Fruit fly (Drosophila melanogaster) whole organism, embryonic: ENCODE results near the gene Fmr1.

Experiments
- Adf1 ChIP-seq: fragments of 200-800 bp; sonication (Bioruptor generic); IDR thresholded peaks from 2 replicates; pipeline ENCODE4 v1.3.6; 2022; ENCODE audit warnings: missing biosample characterization, missing genetic modification characterization
- Atf-2 ChIP-seq: fragments of 200-800 bp; sonication (Bioruptor generic); optimal IDR thresholded peaks from 2 replicates; lab custom pipeline; 2016; ENCODE audit warnings: missing biosample characterization, missing genetic modification characterization
- B-H2 ChIP-seq: fragments of 200-800 bp; sonication (Bioruptor generic); optimal IDR thresholded peaks from 2 replicates; lab custom pipeline; 2018; ENCODE audit warnings: missing biosample characterization, mild to moderate bottlenecking, missing genetic modification characterization
- CG10543 ChIP-seq: fragments of 200-800 bp; sonication (Bioruptor generic); optimal IDR thresholded peaks from 3 replicates; lab custom pipeline; 2017; ENCODE audit warnings: missing biosample characterization, mild to moderate bottlenecking, missing genetic modification characterization, moderate library complexity
- CG10959 ChIP-seq: fragments of 200-800 bp; sonication (Bioruptor generic); IDR thresholded peaks from 2 replicates; pipeline ENCODE4 v1.3.6; 2022; ENCODE audit warnings: missing biosample characterization, missing genetic modification characterization
- CG12236 ChIP-seq: fragments of 200-800 bp; sonication (Bioruptor generic); optimal IDR thresholded peaks from 2 replicates; lab custom pipeline; 2016; ENCODE audit warnings: missing biosample characterization, missing genetic modification characterization
- CG12659 ChIP-seq: fragments of 200-800 bp; sonication (Bioruptor generic); optimal IDR thresholded peaks from 3 replicates; lab custom pipeline; 2017; ENCODE audit warnings: mild to moderate bottlenecking, missing biosample characterization, missing genetic modification reagents, missing genetic modification characterization
- CG13624 ChIP-seq: fragments of 200-800 bp; sonication (Bioruptor generic); optimal IDR thresholded peaks from 2 replicates; lab custom pipeline; 2016; ENCODE audit warnings: missing biosample characterization, missing genetic modification characterization
- CG14014 ChIP-seq: fragments of 200-800 bp; sonication (Bioruptor generic); IDR thresholded peaks from 2 replicates; pipeline ENCODE4 v1.3.6; 2022; ENCODE audit warnings: missing biosample characterization, missing genetic modification characterization
- CG17802 ChIP-seq: fragments of 200-800 bp; sonication (Bioruptor generic); optimal IDR thresholded peaks from 2 replicates; lab custom pipeline; 2018; ENCODE audit warnings: missing biosample characterization, mild to moderate bottlenecking, missing genetic modification characterization, moderate library complexity
- CG1832 ChIP-seq: fragments of 200-800 bp; sonication (Bioruptor generic); optimal IDR thresholded peaks from 2 replicates; lab custom pipeline; 2017; ENCODE audit warnings: missing biosample characterization, mild to moderate bottlenecking, missing genetic modification characterization, inconsistent platforms
- CG18619 ChIP-seq: fragments of 200-800 bp; sonication (Bioruptor generic); optimal IDR thresholded peaks from 3 replicates; lab custom pipeline; 2017; ENCODE audit warnings: missing biosample characterization, mild to moderate bottlenecking, missing genetic modification characterization
- CG33557 ChIP-seq: fragments of 200-800 bp; sonication (Bioruptor generic); optimal IDR thresholded peaks from 2 replicates; lab custom pipeline; 2019; ENCODE audit warnings: missing biosample characterization, mild to moderate bottlenecking, missing genetic modification characterization, moderate library complexity
- CG4282 ChIP-seq: fragments of 200-800 bp; sonication (Bioruptor generic); optimal IDR thresholded peaks from 2 replicates; lab custom pipeline; 2016; ENCODE audit warnings: missing biosample characterization, missing genetic modification characterization
- CG4707 ChIP-seq: fragments of 200-800 bp; sonication (Bioruptor generic); optimal IDR thresholded peaks from 2 replicates; lab custom pipeline; 2018; ENCODE audit warnings: missing biosample characterization, mild to moderate bottlenecking, missing genetic modification characterization, moderate library complexity
- CG6175 ChIP-seq: fragments of 200-800 bp; sonication (Bioruptor generic); IDR thresholded peaks from 3 replicates; pipeline ENCODE4 v1.3.6; 2022; ENCODE audit warnings: missing biosample characterization, missing genetic modification characterization
- CG6272 ChIP-seq: fragments of 200-800 bp; sonication (Bioruptor generic); IDR thresholded peaks from 2 replicates; pipeline ENCODE4 v1.3.6; 2022; ENCODE audit warnings: missing biosample characterization, missing genetic modification characterization
- CG6689 ChIP-seq: fragments of 200-800 bp; sonication (Bioruptor generic); IDR thresholded peaks from 2 replicates; pipeline ENCODE4 v1.3.6; 2022; ENCODE audit warnings: missing biosample characterization, missing genetic modification characterization
- CG7745 ChIP-seq: fragments of 200-800 bp; sonication (Bioruptor generic); optimal IDR thresholded peaks from 2 replicates; lab custom pipeline; 2018; ENCODE audit warnings: missing biosample characterization, mild to moderate bottlenecking, missing genetic modification characterization, moderate library complexity
- CG7839 ChIP-seq: fragments of 200-800 bp; sonication (Bioruptor generic); optimal IDR thresholded peaks from 3 replicates; lab custom pipeline; 2018; ENCODE audit warnings: missing biosample characterization, mild to moderate bottlenecking, missing genetic modification characterization, moderate library complexity
- CG8089 ChIP-seq: fragments of 200-800 bp; sonication (Bioruptor generic); optimal IDR thresholded peaks from 3 replicates; lab custom pipeline; 2016; ENCODE audit warnings: missing biosample characterization, missing genetic modification characterization
- CG9817 ChIP-seq: fragments of 200-800 bp; sonication (Bioruptor generic); optimal IDR thresholded peaks from 2 replicates; lab custom pipeline; 2018; ENCODE audit warnings: missing biosample characterization, mild to moderate bottlenecking, missing genetic modification characterization, moderate library complexity
- Doc3 ChIP-seq: fragments of 200-800 bp; sonication (Bioruptor generic); IDR thresholded peaks from 3 replicates; pipeline ENCODE4 v1.3.6; 2022; ENCODE audit warnings: missing biosample characterization, missing genetic modification characterization; ENCODE audit not compliant: partially characterized antibody
- HLH54F ChIP-seq: fragments of 200-800 bp; sonication (Bioruptor generic); optimal IDR thresholded peaks from 3 replicates; lab custom pipeline; 2016; ENCODE audit warnings: missing biosample characterization, missing genetic modification characterization
- Hmr ChIP-seq: fragments of 200-800 bp; sonication (Bioruptor generic); optimal IDR thresholded peaks from 3 replicates; lab custom pipeline; 2017; ENCODE audit warnings: mild to moderate bottlenecking, missing biosample characterization, missing genetic modification reagents, missing genetic modification characterization
- NK7.1 ChIP-seq: fragments of 200-800 bp; sonication (Bioruptor generic); optimal IDR thresholded peaks from 3 replicates; lab custom pipeline; 2016; ENCODE audit warnings: missing biosample characterization, missing genetic modification characterization
- Pdp1 ChIP-seq, 2 experiments: fragments of 200-800 bp; sonication (Bioruptor generic); optimal IDR thresholded peaks; 3 replicates each; lab custom pipeline; 2016; ENCODE audit warnings: missing biosample characterization in 2 of 2, missing genetic modification characterization in 2 of 2, mild to moderate bottlenecking in 1 of 2, moderate library complexity in 1 of 2
- Scr ChIP-seq: fragments of 200-800 bp; sonication (Bioruptor generic); IDR thresholded peaks from 2 replicates; pipeline ENCODE4 v1.3.6; 2022; ENCODE audit warnings: missing biosample characterization, missing genetic modification characterization; ENCODE audit not compliant: partially characterized antibody
- bigmax ChIP-seq: fragments of 200-800 bp; sonication (Bioruptor generic); optimal IDR thresholded peaks from 2 replicates; lab custom pipeline; 2018; ENCODE audit warnings: missing biosample characterization, mild to moderate bottlenecking, missing genetic modification characterization
- chinmo ChIP-seq: fragments of 200-800 bp; sonication (Bioruptor generic); IDR thresholded peaks from 4 replicates; pipeline ENCODE4 v1.3.6; 2022; ENCODE audit warnings: missing biosample characterization, missing genetic modification characterization; ENCODE audit not compliant: partially characterized antibody
- chn ChIP-seq: fragments of 200-800 bp; sonication (Bioruptor generic); optimal IDR thresholded peaks from 2 replicates; lab custom pipeline; 2016; ENCODE audit warnings: missing biosample characterization, missing genetic modification characterization
- da ChIP-seq: fragments of 200-800 bp; sonication (Bioruptor generic); optimal IDR thresholded peaks from 2 replicates; lab custom pipeline; 2016; ENCODE audit warnings: missing biosample characterization, missing genetic modification characterization
- dati ChIP-seq: fragments of 200-800 bp; sonication (Bioruptor generic); IDR thresholded peaks from 2 replicates; pipeline ENCODE4 v1.3.6; 2022; ENCODE audit warnings: missing biosample characterization, missing genetic modification characterization
- fd3F ChIP-seq: fragments of 200-800 bp; sonication (Bioruptor generic); optimal IDR thresholded peaks from 2 replicates; lab custom pipeline; 2018; ENCODE audit warnings: missing biosample characterization, mild to moderate bottlenecking, missing genetic modification characterization, moderate library complexity
- fd96Cb ChIP-seq: fragments of 200-800 bp; sonication (Bioruptor generic); optimal IDR thresholded peaks from 2 replicates; lab custom pipeline; 2018; ENCODE audit warnings: missing biosample characterization, mild to moderate bottlenecking, missing genetic modification characterization, moderate library complexity
- fu2 ChIP-seq: fragments of 200-800 bp; sonication (Bioruptor generic); optimal IDR thresholded peaks from 2 replicates; lab custom pipeline; 2016; ENCODE audit warnings: missing biosample characterization, missing genetic modification characterization
- gcm ChIP-seq: fragments of 200-800 bp; sonication (Bioruptor generic); optimal IDR thresholded peaks from 2 replicates; lab custom pipeline; 2019; ENCODE audit warnings: missing biosample characterization, mild to moderate bottlenecking, missing genetic modification characterization, moderate library complexity
- hth ChIP-seq: fragments of >200 bp; optimal IDR thresholded peaks from 2 replicates; lab custom pipeline; 2017; ENCODE audit warnings: inconsistent platforms
- klu ChIP-seq: fragments of 200-800 bp; sonication (Bioruptor generic); IDR thresholded peaks from 2 replicates; pipeline ENCODE4 v1.3.6; 2022; ENCODE audit warnings: missing biosample characterization, missing genetic modification characterization
- lbe ChIP-seq: fragments of 200-800 bp; sonication (Bioruptor generic); optimal IDR thresholded peaks from 2 replicates; lab custom pipeline; 2016; ENCODE audit warnings: missing biosample characterization, mild to moderate bottlenecking, missing genetic modification characterization
- lilli ChIP-seq: fragments of 200-800 bp; sonication (Bioruptor generic); optimal IDR thresholded peaks from 3 replicates; lab custom pipeline; 2016; ENCODE audit warnings: missing biosample characterization, missing genetic modification characterization
- nau ChIP-seq: fragments of 200-800 bp; sonication (Bioruptor generic); optimal IDR thresholded peaks from 3 replicates; lab custom pipeline; 2017; ENCODE audit warnings: missing biosample characterization, mild to moderate bottlenecking, missing genetic modification characterization, missing genetic modification reagents
- pzg ChIP-seq: fragments of 200-800 bp; sonication (Bioruptor generic); optimal IDR thresholded peaks from 3 replicates; lab custom pipeline; 2018; ENCODE audit warnings: missing biosample characterization, mild to moderate bottlenecking, missing genetic modification characterization, moderate library complexity
- run ChIP-seq: fragments of 200-800 bp; sonication (Bioruptor generic); optimal IDR thresholded peaks from 3 replicates; lab custom pipeline; 2018; ENCODE audit warnings: missing biosample characterization, mild to moderate bottlenecking, missing genetic modification characterization
- slp2 ChIP-seq: fragments of 200-800 bp; sonication (Bioruptor generic); optimal IDR thresholded peaks from 2 replicates; lab custom pipeline; 2016; ENCODE audit warnings: missing biosample characterization, missing genetic modification characterization
- tgo ChIP-seq: fragments of 200-800 bp; sonication (Bioruptor generic); IDR thresholded peaks from 3 replicates; pipeline ENCODE4 v1.3.6; 2022; ENCODE audit warnings: missing biosample characterization, missing genetic modification characterization
- usp ChIP-seq: fragments of >200 bp; optimal IDR thresholded peaks from 2 replicates; lab custom pipeline; 2017; ENCODE audit warnings: missing biosample characterization, missing genetic modification characterization
- zfh2 ChIP-seq: fragments of 200-800 bp; sonication (Bioruptor generic); optimal IDR thresholded peaks from 2 replicates; lab custom pipeline; 2016; ENCODE audit warnings: missing biosample characterization, missing genetic modification characterization

Gene Fmr1

DNA sequence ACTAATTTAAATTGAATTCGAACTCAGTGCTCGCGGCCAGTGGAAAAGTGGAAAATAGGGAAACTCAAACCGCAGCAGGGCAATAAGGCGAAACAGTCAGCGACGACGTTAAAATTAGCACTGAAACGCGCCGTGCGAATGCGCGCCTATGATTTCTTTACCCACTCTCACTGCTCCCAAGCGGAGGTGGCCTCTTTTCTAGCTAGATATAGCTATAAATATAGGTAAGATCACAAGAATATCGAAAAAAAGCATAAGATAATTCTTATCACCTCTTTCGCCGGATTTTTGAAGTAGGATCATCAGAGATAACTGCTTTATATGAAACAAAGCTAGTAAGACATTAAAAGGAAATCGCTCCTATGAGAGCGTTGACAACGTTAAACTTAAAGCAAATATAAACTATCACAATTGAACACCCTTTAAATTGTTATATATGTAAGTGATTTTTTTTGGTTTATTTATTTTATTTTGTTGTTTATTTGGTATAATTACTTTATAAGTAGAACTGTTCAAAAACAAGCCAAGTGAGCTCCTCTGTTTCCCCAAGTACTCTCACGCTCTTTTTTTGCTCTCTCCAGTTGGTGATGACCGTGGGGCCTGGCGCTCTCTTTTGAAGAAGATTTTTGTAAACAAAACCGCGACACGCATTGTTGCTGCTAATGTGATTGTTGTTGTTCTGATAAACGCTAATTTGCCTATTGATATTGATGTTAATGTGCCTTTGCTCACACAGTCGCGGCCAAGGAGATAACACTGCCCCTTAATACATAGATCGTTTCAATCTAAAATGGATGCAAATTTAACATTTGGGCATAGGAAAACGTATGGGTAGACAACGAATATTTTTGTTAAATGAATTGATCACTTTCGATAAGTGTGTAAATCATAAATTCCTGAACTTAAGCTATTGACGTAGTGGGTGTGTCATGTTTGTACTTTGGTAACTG, 30.0 kb upstream of the Fmr1 start, which contains the start of gene tws (continued):
- TF ChIP-seq CG4282 (GFP tag; lab: Kevin White, UChicago) (no peak), CG13624 (GFP tag; lab: Kevin White, UChicago) (peak; percentile 41), run (tag; lab: Kevin White, UChicago) (peak; percentile 57), NK7.1 (GFP tag; lab: Kevin White, UChicago) (no peak), zfh2 (GFP tag; lab: Kevin White, UChicago) (peak; percentile 11), Scr (GFP tag; lab: Robert Waterston, UW) (no peak), slp2 (GFP tag; lab: Kevin White, UChicago) (peak; percentile 30), CG6272 (GFP tag; lab: Robert Waterston, UW) (no peak), dati (peak; percentile 50; the same call in 1 of the 2 replicates), CG7745 (tag; lab: Kevin White, UChicago) (no peak), CG12659 (peak; percentile 44), CG9817 (tag; lab: Kevin White, UChicago) (peak; percentile 37), CG4707 (peak; percentile 6), Adf1 (peak; percentile 7; the same call in 1 of the 2 replicates), chn (GFP tag; lab: Kevin White, UChicago) (no peak), bigmax (GFP tag; lab: Kevin White, UChicago) (no peak), Hmr (GFP tag; lab: Kevin White, UChicago) (peak; percentile 58), usp (GFP tag; lab: Kevin White, UChicago) (no peak), CG33557 (GFP tag; lab: Kevin White, UChicago) (no peak), lilli (GFP tag; lab: Kevin White, UChicago) (peak; percentile 44), CG7839 (tag; lab: Kevin White, UChicago) (peak; percentile 51), hth (lab: Kevin White, UChicago) (no peak), CG14014 (GFP tag; lab: Robert Waterston, UW) (peak; percentile 78), fu2 (GFP tag; lab: Kevin White, UChicago) (peak; percentile 20), tgo (GFP tag; lab: Robert Waterston, UW) (peak; percentile 49; the same call in 2 of the 3 replicates), CG18619 (GFP tag; lab: Kevin White, UChicago) (peak; percentile 14), fd3F (GFP tag; lab: Kevin White, UChicago) (peak; percentile 55), pzg (GFP tag; lab: Kevin White, UChicago) (no peak), Pdp1 (GFP tag; optimal IDR thresholded peaks at IDR 0.05; lab: Kevin White, UChicago) (peak; percentile 13 to 47), chinmo (peak; percentile 66; the same call in 2 of the 4 replicates), CG17802 (no peak), CG10959 (GFP tag; lab: Robert Waterston, UW) (no peak), CG10543 (GFP tag; lab: Kevin White, UChicago) (peak; percentile 46), CG6689 (no peak), CG12236 (GFP tag; lab: Kevin White, UChicago) (peak; percentile 35), HLH54F (peak; percentile 13), klu (GFP tag; lab: Robert Waterston, UW) (no peak), CG6175 (GFP tag; lab: Robert Waterston, UW) (0 out of 3 replicates have a peak, but pooled peaks have one; percentile 37), CG8089 (peak; percentile 37), gcm (GFP tag; lab: Kevin White, UChicago) (peak; percentile 18), lbe (no peak), Doc3 (no peak), CG1832 (GFP tag; lab: Kevin White, UChicago) (no peak), fd96Cb (tag; lab: Kevin White, UChicago) (peak; percentile 19), Atf-2 (GFP tag; lab: Kevin White, UChicago) (peak; percentile 43), nau (GFP tag; lab: Kevin White, UChicago) (peak; percentile 3), B-H2 (GFP tag; lab: Kevin White, UChicago) (peak; percentile 4), da (no peak)
